Fruit fly (Drosophila melanogaster) whole organism, wandering third instar larva: ENCODE data around the gene Cht5.

Experiments
- CrebA ChIP-seq: fragments of 200-800 bp; sonication (Bioruptor generic); optimal IDR thresholded peaks from 2 replicates; lab custom pipeline; 2016; ENCODE audit warnings: missing biosample characterization, mild to moderate bottlenecking, missing genetic modification characterization, borderline replicate concordance
- Sp1 ChIP-seq: fragments of 200-800 bp; sonication (Bioruptor generic); optimal IDR thresholded peaks from 3 replicates; lab custom pipeline; 2019; ENCODE audit warnings: missing biosample characterization, mild to moderate bottlenecking, missing genetic modification characterization, moderate library complexity
- dmrt93B ChIP-seq: fragments of 200-800 bp; sonication (Bioruptor generic); optimal IDR thresholded peaks from 2 replicates; lab custom pipeline; 2018; ENCODE audit warnings: missing biosample characterization, mild to moderate bottlenecking, missing genetic modification characterization
- ey ChIP-seq: fragments of 200-800 bp; sonication (Bioruptor generic); optimal IDR thresholded peaks from 2 replicates; lab custom pipeline; 2016; ENCODE audit warnings: missing biosample characterization, missing genetic modification characterization
- lola ChIP-seq: fragments of >200 bp; optimal IDR thresholded peaks from 2 replicates; lab custom pipeline; 2017; ENCODE audit warnings: missing biosample characterization, missing genetic modification characterization
- psq ChIP-seq: fragments of 200-800 bp; sonication (Bioruptor generic); optimal IDR thresholded peaks from 3 replicates; lab custom pipeline; 2017; ENCODE audit warnings: missing biosample characterization, mild to moderate bottlenecking, missing genetic modification characterization, moderate library complexity
- usp ChIP-seq: fragments of >200 bp; optimal IDR thresholded peaks from 2 replicates; lab custom pipeline; 2017; ENCODE audit warnings: missing biosample characterization, missing genetic modification characterization

- TF ChIP-seq usp (GFP tag; lab: Kevin White, UChicago) (no peak), Sp1 (GFP tag; lab: Kevin White, UChicago) (no peak), psq (GFP tag; lab: Kevin White, UChicago) (no peak), CrebA (no peak), dmrt93B (GFP tag; lab: Kevin White, UChicago) (no peak), lola (GFP tag; lab: Kevin White, UChicago) (no peak), ey (GFP tag; lab: Kevin White, UChicago) (no peak)
Measured at dm6 chr3R:13817480-13818305, 50.3 kb downstream of the Cht5 start.
